Fruit fly (Drosophila melanogaster) whole organism, embryonic: ENCODE data around the gene osi.
A peak's percentile ranks its signal among the peaks of the same experiment; 100 is the strongest.

Experiments used
- CG10147 ChIP-seq: fragments of 200-800 bp; sonication (Bioruptor generic); optimal IDR thresholded peaks from 2 replicates; lab custom pipeline; 2019; ENCODE audit warnings: missing biosample characterization, mild to moderate bottlenecking, missing genetic modification characterization, moderate library complexity
- CG11247 ChIP-seq: fragments of 200-800 bp; sonication (Bioruptor generic); IDR thresholded peaks from 2 replicates; pipeline ENCODE4 v1.3.6; 2022; ENCODE audit warnings: missing biosample characterization, missing genetic modification characterization
- CG13424 ChIP-seq: fragments of 200-800 bp; sonication (Bioruptor generic); optimal IDR thresholded peaks from 2 replicates; lab custom pipeline; 2019; ENCODE audit warnings: missing biosample characterization, mild to moderate bottlenecking, missing genetic modification characterization, moderate library complexity
- CG17361 ChIP-seq: fragments of 200-800 bp; sonication (Bioruptor generic); IDR thresholded peaks from 3 replicates; pipeline ENCODE4 v1.3.6; 2022; ENCODE audit warnings: missing biosample characterization, missing genetic modification characterization
- CG17612 ChIP-seq: fragments of 200-800 bp; sonication (Bioruptor generic); IDR thresholded peaks from 2 replicates; pipeline ENCODE4 v1.3.6; 2022; ENCODE audit warnings: missing biosample characterization, missing genetic modification characterization
- CG18011 ChIP-seq: fragments of 200-800 bp; sonication (Bioruptor generic); optimal IDR thresholded peaks from 2 replicates; lab custom pipeline; 2017; ENCODE audit warnings: missing biosample characterization, missing genetic modification characterization, mild to moderate bottlenecking, moderate library complexity, missing genotype
- CG18599 ChIP-seq: fragments of 200-800 bp; sonication (Bioruptor generic); optimal IDR thresholded peaks from 3 replicates; lab custom pipeline; 2017; ENCODE audit warnings: missing biosample characterization, missing genetic modification characterization, mild to moderate bottlenecking, moderate library complexity, missing genetic modification reagents
- CG8281 ChIP-seq: fragments of 200-800 bp; sonication (Bioruptor generic); optimal IDR thresholded peaks from 2 replicates; lab custom pipeline; 2018; ENCODE audit warnings: missing biosample characterization, mild to moderate bottlenecking, missing genetic modification characterization, moderate library complexity
- D19B ChIP-seq: fragments of 200-800 bp; sonication (Bioruptor generic); optimal IDR thresholded peaks from 2 replicates; lab custom pipeline; 2017; ENCODE audit warnings: missing biosample characterization, mild to moderate bottlenecking, missing genetic modification characterization
- Dbx ChIP-seq: fragments of 200-800 bp; sonication (Bioruptor generic); IDR thresholded peaks from 3 replicates; pipeline ENCODE4 v1.3.6; 2022; ENCODE audit warnings: missing biosample characterization, missing genetic modification characterization
- Doc3 ChIP-seq: fragments of 200-800 bp; sonication (Bioruptor generic); IDR thresholded peaks from 3 replicates; pipeline ENCODE4 v1.3.6; 2022; ENCODE audit warnings: missing biosample characterization, missing genetic modification characterization; ENCODE audit not compliant: partially characterized antibody
- Ets65A ChIP-seq: fragments of 200-800 bp; sonication (Bioruptor generic); peaks from one replicate; lab custom pipeline; 2016; ENCODE audit warnings: missing biosample characterization, missing genetic modification characterization
- Fer1 ChIP-seq: fragments of 200-800 bp; sonication (Bioruptor generic); optimal IDR thresholded peaks from 2 replicates; lab custom pipeline; 2017; ENCODE audit warnings: missing biosample characterization, mild to moderate bottlenecking, missing genetic modification characterization
- H15 ChIP-seq: fragments of 200-800 bp; sonication (Bioruptor generic); IDR thresholded peaks from 3 replicates; pipeline ENCODE4 v1.3.6; 2022; ENCODE audit warnings: missing biosample characterization, missing genetic modification characterization
- HLH3B ChIP-seq: fragments of 200-800 bp; sonication (Bioruptor generic); IDR thresholded peaks from 2 replicates; pipeline ENCODE4 v1.3.6; 2022; ENCODE audit warnings: missing biosample characterization, missing genetic modification characterization
- HLHmδ ChIP-seq: fragments of 200-800 bp; sonication (Bioruptor generic); optimal IDR thresholded peaks from 2 replicates; lab custom pipeline; 2018; ENCODE audit warnings: missing biosample characterization, mild to moderate bottlenecking, missing genetic modification characterization, moderate library complexity
- Hmx ChIP-seq: fragments of 200-800 bp; sonication (Bioruptor generic); optimal IDR thresholded peaks from 2 replicates; lab custom pipeline; 2016; ENCODE audit warnings: missing biosample characterization, missing genetic modification characterization
- Med ChIP-seq: fragments of 200-800 bp; sonication (Bioruptor generic); peaks from one replicate; lab custom pipeline; 2016; ENCODE audit warnings: missing biosample characterization, missing genetic modification characterization, mild to moderate bottlenecking, inconsistent platforms, moderate library complexity
- Meics ChIP-seq: fragments of 200-800 bp; sonication (Bioruptor generic); optimal IDR thresholded peaks from 2 replicates; lab custom pipeline; 2017; ENCODE audit warnings: missing biosample characterization, mild to moderate bottlenecking, missing genetic modification characterization
- Mrtf ChIP-seq: fragments of 200-800 bp; sonication (Bioruptor generic); IDR thresholded peaks from 3 replicates; pipeline ENCODE4 v1.3.6; 2022; ENCODE audit warnings: missing biosample characterization, missing genetic modification characterization
- Side ChIP-seq: fragments of 200-800 bp; sonication (Bioruptor generic); optimal IDR thresholded peaks from 2 replicates; lab custom pipeline; 2016; ENCODE audit warnings: missing biosample characterization, missing genetic modification characterization
- ab ChIP-seq: fragments of 200-800 bp; sonication (Bioruptor generic); optimal IDR thresholded peaks from 2 replicates; lab custom pipeline; 2016; ENCODE audit warnings: missing biosample characterization, missing genetic modification characterization
- chif ChIP-seq, 2 experiments: fragments of 200-800 bp; sonication (Bioruptor generic); optimal IDR thresholded peaks; 3 replicates each; lab custom pipeline; 2016; ENCODE audit warnings: missing biosample characterization in 2 of 2, missing genetic modification characterization in 2 of 2
- crc ChIP-seq: fragments of 200-800 bp; sonication (Bioruptor generic); optimal IDR thresholded peaks from 2 replicates; lab custom pipeline; 2016; ENCODE audit warnings: missing biosample characterization, missing genetic modification characterization
- dysf ChIP-seq: fragments of 200-800 bp; sonication (Bioruptor generic); IDR thresholded peaks from 3 replicates; pipeline ENCODE4 v1.3.6; 2022; ENCODE audit warnings: missing biosample characterization, missing genetic modification characterization
- exex ChIP-seq: fragments of 200-800 bp; sonication (Bioruptor generic); optimal IDR thresholded peaks from 4 replicates; lab custom pipeline; 2018; ENCODE audit warnings: missing biosample characterization, mild to moderate bottlenecking, missing genetic modification characterization, moderate library complexity
- hb ChIP-seq: fragments of 200-800 bp; sonication (Bioruptor generic); IDR thresholded peaks from 3 replicates; pipeline ENCODE4 v1.3.6; 2022; ENCODE audit warnings: missing biosample characterization, missing genetic modification characterization; ENCODE audit not compliant: partially characterized antibody
- insv ChIP-seq, 2 experiments: fragments of 200-800 bp; sonication (Bioruptor generic); optimal IDR thresholded peaks; 3 replicates each; lab custom pipeline; 2016 to 2018; ENCODE audit warnings: missing biosample characterization in 2 of 2, missing genetic modification characterization in 2 of 2
- lilli ChIP-seq: fragments of 200-800 bp; sonication (Bioruptor generic); optimal IDR thresholded peaks from 3 replicates; lab custom pipeline; 2016; ENCODE audit warnings: missing biosample characterization, missing genetic modification characterization
- lov ChIP-seq, 2 experiments: fragments of 200-800 bp in 1 of 2; fragments of >200 bp in 1 of 2; sonication (Bioruptor generic) in 1 of 2; IDR thresholded peaks in 1 of 2; optimal IDR thresholded peaks in 1 of 2; 2 replicates in 1 of 2; 3 replicates in 1 of 2; pipeline versions ENCODE4 v1.3.6 to Lab custom; 2017 to 2022; ENCODE audit warnings: missing biosample characterization in 1 of 2, missing genetic modification characterization in 1 of 2
- oc ChIP-seq: fragments of 200-800 bp; sonication (Bioruptor generic); optimal IDR thresholded peaks from 2 replicates; lab custom pipeline; 2018; ENCODE audit warnings: missing biosample characterization, mild to moderate bottlenecking, missing genetic modification characterization, moderate library complexity
- peb ChIP-seq: fragments of 200-800 bp; sonication (Bioruptor generic); IDR thresholded peaks from 2 replicates; pipeline ENCODE4 v1.3.6; 2022; ENCODE audit warnings: missing biosample characterization, missing genetic modification characterization
- pros ChIP-seq: fragments of 200-800 bp; sonication (Bioruptor generic); optimal IDR thresholded peaks from 3 replicates; lab custom pipeline; 2019; ENCODE audit warnings: missing biosample characterization, mild to moderate bottlenecking, missing genetic modification characterization, moderate library complexity
- sd ChIP-seq: fragments of 200-800 bp; sonication (Bioruptor generic); optimal IDR thresholded peaks from 3 replicates; lab custom pipeline; 2018; ENCODE audit warnings: missing biosample characterization, mild to moderate bottlenecking, missing genetic modification characterization, moderate library complexity
- wor ChIP-seq: fragments of 200-800 bp; sonication (Bioruptor generic); IDR thresholded peaks from 2 replicates; pipeline ENCODE4 v1.3.6; 2022; ENCODE audit warnings: missing biosample characterization, missing genetic modification characterization

Gene osi

DNA sequence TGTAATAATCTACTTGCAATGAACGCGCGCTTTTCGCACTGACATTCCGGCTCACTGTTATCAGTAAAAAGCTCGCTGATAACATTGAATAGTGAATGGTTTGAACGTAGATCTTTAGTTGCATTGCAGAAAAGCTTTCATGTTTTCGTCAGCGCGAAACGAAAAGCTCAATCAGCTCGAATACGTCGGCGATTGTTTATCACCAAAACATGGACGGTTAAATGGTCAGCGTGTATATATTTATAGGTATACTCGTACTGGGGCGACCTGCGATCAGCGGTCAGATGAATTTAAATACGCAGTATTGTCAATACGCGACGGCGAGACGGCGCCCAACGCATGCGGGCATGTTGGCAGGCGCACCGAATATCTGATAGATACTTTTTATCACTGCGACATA, 1.3 kb downstream of the osi start (continued):
- TF ChIP-seq Doc3 (GFP tag; lab: Robert Waterston, UW) = no peak

DNA sequence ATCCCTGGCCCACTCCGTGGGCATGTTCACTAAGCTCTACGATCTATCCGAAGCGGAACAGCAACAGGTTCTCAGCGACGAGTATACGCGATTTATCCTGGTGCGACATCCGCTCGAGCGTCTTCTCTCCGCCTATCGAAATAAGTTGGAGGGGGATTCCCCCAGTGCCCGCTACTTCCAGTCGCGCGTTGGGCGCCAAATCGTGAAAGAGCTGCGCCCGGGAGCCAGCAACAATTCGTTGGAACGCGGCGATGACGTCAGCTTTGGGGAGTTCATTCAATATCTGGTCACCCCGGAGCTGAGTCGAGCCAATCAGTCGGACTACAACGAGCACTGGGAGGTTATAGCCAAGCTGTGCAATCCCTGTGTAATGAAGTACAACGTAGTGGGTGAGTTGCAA, 2.4 kb downstream of the osi start:
- TF ChIP-seq CG13424 (tag; lab: Kevin White, UChicago) (no peak), ab (GFP tag; lab: Kevin White, UChicago) (no peak), CG18599 (GFP tag; lab: Kevin White, UChicago) (no peak), H15 (GFP tag; lab: Robert Waterston, UW) (no peak), crc (no peak), Ets65A (GFP tag; lab: Kevin White, UChicago) (peak; percentile 31), pros (GFP tag; lab: Kevin White, UChicago) (no peak), Dbx (0 out of 3 replicates have a peak, but pooled peaks have one; percentile 11), Mrtf (no peak), Med (GFP tag; lab: Kevin White, UChicago) (peak; percentile 50), CG17612 (GFP tag; lab: Robert Waterston, UW) (no peak), insv (GFP tag; optimal IDR thresholded peaks at IDR 0.05; lab: Kevin White, UChicago) (no peak), lilli (no peak), Hmx (GFP tag; lab: Kevin White, UChicago) (no peak), CG18011 (GFP tag; lab: Kevin White, UChicago) (no peak), CG10147 (GFP tag; lab: Kevin White, UChicago) (no peak), CG11247 (GFP tag; lab: Robert Waterston, UW) (no peak), oc (tag; lab: Kevin White, UChicago) (no peak), D19B (GFP tag; lab: Kevin White, UChicago) (no peak), Meics (GFP tag; lab: Kevin White, UChicago) (no peak), lov (optimal IDR thresholded peaks at IDR 0.05; lab: Kevin White, UChicago) (no peak), lov (GFP tag; IDR thresholded peaks at IDR 0.05; lab: Robert Waterston, UW) (no peak), dysf (GFP tag; lab: Robert Waterston, UW) (no peak), chif (GFP tag; optimal IDR thresholded peaks at IDR 0.05; lab: Kevin White, UChicago) (no peak), hb (0 out of 3 replicates have a peak, but pooled peaks have one; percentile 10), HLHmδ (GFP tag; lab: Kevin White, UChicago) (no peak), Fer1 (GFP tag; lab: Kevin White, UChicago) (no peak), wor (GFP tag; lab: Robert Waterston, UW) (no peak), CG17361 (0 out of 3 replicates have a peak, but pooled peaks have one; percentile 20), HLH3B (no peak), peb (GFP tag; lab: Robert Waterston, UW) (no peak), Side (GFP tag; lab: Kevin White, UChicago) (no peak)

DNA sequence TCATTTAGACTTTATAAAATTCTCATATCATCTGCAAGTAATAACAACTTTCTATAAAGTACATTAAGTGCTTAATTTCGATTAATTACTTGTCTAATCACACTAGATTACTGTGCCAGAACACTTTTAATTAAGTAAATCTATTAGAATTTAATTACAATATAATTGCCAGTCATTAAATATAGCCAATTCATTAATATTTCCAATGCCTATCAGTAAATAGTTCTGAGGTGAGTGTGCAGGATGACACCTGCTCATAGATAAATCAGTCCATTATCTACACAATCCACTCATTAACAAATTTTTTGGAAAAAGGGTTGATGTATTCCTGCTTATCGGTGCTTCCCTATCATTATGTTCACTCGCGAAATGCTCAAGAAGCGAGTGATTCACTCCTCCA, 3.1 kb downstream of the osi start:
- TF ChIP-seq sd (tag; lab: Kevin White, UChicago) = peak; percentile 49
- no peak for TF ChIP-seq CG8281 (tag; lab: Kevin White, UChicago)
- peak; percentile 86 for TF ChIP-seq exex (tag; lab: Kevin White, UChicago)
- TF ChIP-seq, all 482 proteins: peak for 2
